Fruit fly (Drosophila melanogaster) Kc167 (cell line): ENCODE results near the gene CG18213.

ENCODE experiments used
- Myc ChIP-seq: fragments of >200 bp; optimal IDR thresholded peaks from 2 replicates; lab custom pipeline; 2017; ENCODE audit warnings: missing external identifiers
- Sin3A ChIP-seq: fragments of >200 bp; optimal IDR thresholded peaks from 2 replicates; lab custom pipeline; 2018; ENCODE audit warnings: missing external identifiers
- h ChIP-seq: fragments of >200 bp; optimal IDR thresholded peaks from 3 replicates; lab custom pipeline; 2018; ENCODE audit warnings: missing external identifiers
- insv ChIP-seq: fragments of >200 bp; optimal IDR thresholded peaks from 3 replicates; lab custom pipeline; 2018; ENCODE audit warnings: missing external identifiers
- psq ChIP-seq: fragments of >200 bp; optimal IDR thresholded peaks from 2 replicates; lab custom pipeline; 2017; ENCODE audit warnings: missing external identifiers
- ttk ChIP-seq: sonication (Bioruptor generic); optimal IDR thresholded peaks from 2 replicates; lab custom pipeline; 2017; ENCODE audit warnings: missing external identifiers

dm6 chr3R:17082471-17082870 lies 42.5 kb upstream of the CG18213 start:
- TF ChIP-seq insv (lab: Kevin White, UChicago), result no peak
- TF ChIP-seq psq (lab: Kevin White, UChicago), result no peak
- TF ChIP-seq Myc, result no peak
- no peak for TF ChIP-seq h (lab: Kevin White, UChicago)
- no peak for TF ChIP-seq Sin3A (lab: Kevin White, UChicago)
- no peak for TF ChIP-seq ttk (lab: Kevin White, UChicago)
